Fruit fly (Drosophila melanogaster): ENCODE data around the gene Adi1.
A peak's percentile ranks its signal among the peaks of the same experiment; 100 is the strongest.

Adi1 gene

DNA sequence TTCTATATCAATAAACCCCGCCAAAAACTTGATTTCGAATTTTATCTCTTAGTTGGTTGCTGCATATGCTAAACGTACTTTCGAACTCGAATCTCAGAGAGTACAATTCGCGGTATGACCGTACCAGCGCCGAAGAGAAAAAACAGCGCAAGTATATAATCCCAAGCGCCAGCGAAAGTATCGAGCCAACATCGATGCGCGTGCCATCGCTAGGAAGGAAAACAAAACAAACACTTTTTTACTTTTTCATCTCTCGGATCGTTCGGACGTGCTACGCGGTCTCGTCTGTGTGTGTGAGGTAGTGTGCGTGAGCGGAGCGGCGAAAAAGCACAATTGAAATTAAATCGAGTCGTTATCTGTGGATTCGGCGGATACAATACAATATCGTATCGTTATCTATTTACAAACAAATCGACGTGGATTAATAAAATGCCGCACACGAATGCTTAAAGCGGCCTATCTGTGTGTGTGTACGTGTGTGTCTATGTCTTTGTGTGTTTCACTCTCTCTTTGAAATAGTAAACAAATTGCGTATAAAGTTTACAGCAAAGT is 1.4 kb downstream of the Adi1 start, which contains the start of gene simj (continued):
- TF ChIP-seq CkIIα-i1 (GFP tag; IDR thresholded peaks at IDR 0.05) = no peak
- no peak for TF ChIP-seq CG4404 (GFP tag; IDR thresholded peaks at IDR 0.05)
- peak; percentile 55 for TF ChIP-seq CG11504 (tag; optimal IDR thresholded peaks at IDR 0.05)
- TF ChIP-seq luna (GFP tag; optimal IDR thresholded peaks at IDR 0.05) = peak; percentile 48
- peak; percentile 72 for TF ChIP-seq onecut (GFP tag; IDR thresholded peaks at IDR 0.05)
- no peak for TF ChIP-seq Dip2 (GFP tag; IDR thresholded peaks at IDR 0.05)
- TF ChIP-seq trh (GFP tag; optimal IDR thresholded peaks at IDR 0.05) = no peak
- no peak for TF ChIP-seq Atf-2 (GFP tag; optimal IDR thresholded peaks at IDR 0.05)
- peak; percentile 18 for TF ChIP-seq CG30403 (GFP tag; optimal IDR thresholded peaks at IDR 0.05)
- TF ChIP-seq Hand (GFP tag; optimal IDR thresholded peaks at IDR 0.05) = peak; percentile 3
- peak; percentile 94 for TF ChIP-seq cg (GFP tag; optimal IDR thresholded peaks at IDR 0.05)
- TF ChIP-seq CG9876 (GFP tag; optimal IDR thresholded peaks at IDR 0.05) = peak; percentile 46
- TF ChIP-seq PHDP (tag; optimal IDR thresholded peaks at IDR 0.05) = peak; percentile 34
- TF ChIP-seq Elba2 (GFP tag; optimal IDR thresholded peaks at IDR 0.05) = no peak
- no peak for TF ChIP-seq Mrtf (GFP tag; IDR thresholded peaks at IDR 0.05)
- TF ChIP-seq CoRest (tag; optimal IDR thresholded peaks at IDR 0.05) = peak; percentile 38
- TF ChIP-seq nom (GFP tag; optimal IDR thresholded peaks at IDR 0.05) = peak; percentile 72
- peak; percentile 14 for TF ChIP-seq ftz-f1 (GFP tag; optimal IDR thresholded peaks at IDR 0.05)
- no peak for TF ChIP-seq jigr1 (GFP tag; IDR thresholded peaks at IDR 0.05)
- 0 out of 3 replicates have a peak, but pooled peaks have one; percentile 10 for TF ChIP-seq CG2199 (GFP tag; IDR thresholded peaks at IDR 0.05)
- TF ChIP-seq Xrp1 (GFP tag; IDR thresholded peaks at IDR 0.05) = peak; percentile 39; the same call in 1 of the 2 replicates
- peak; percentile 68 for TF ChIP-seq row (GFP tag; IDR thresholded peaks at IDR 0.05)
- TF ChIP-seq ems (GFP tag; optimal IDR thresholded peaks at IDR 0.05) = no peak
- TF ChIP-seq dysf (GFP tag; IDR thresholded peaks at IDR 0.05) = 0 out of 3 replicates have a peak, but pooled peaks have one; percentile 9
- TF ChIP-seq CG4424 (GFP tag; optimal IDR thresholded peaks at IDR 0.05) = no peak
- no peak for TF ChIP-seq dan (GFP tag; IDR thresholded peaks at IDR 0.05)
- TF ChIP-seq ERR (GFP tag; optimal IDR thresholded peaks at IDR 0.05) = peak; percentile 67
- TF ChIP-seq CG43689 (GFP tag; IDR thresholded peaks at IDR 0.05) = no peak
- peak; percentile 77 for TF ChIP-seq sob (GFP tag; IDR thresholded peaks at IDR 0.05)
- peak; percentile 65 for TF ChIP-seq CG2116 (GFP tag; optimal IDR thresholded peaks at IDR 0.05)
- TF ChIP-seq CG2202 (tag; optimal IDR thresholded peaks at IDR 0.05) = peak; percentile 35
- TF ChIP-seq chif (GFP tag; optimal IDR thresholded peaks at IDR 0.05) = no peak
- TF ChIP-seq Oli (tag; optimal IDR thresholded peaks at IDR 0.05) = no peak
- peak; percentile 81 for TF ChIP-seq ci (GFP tag; IDR thresholded peaks at IDR 0.05)
- no peak for TF ChIP-seq crc (GFP tag; optimal IDR thresholded peaks at IDR 0.05)
- no peak for TF ChIP-seq Hmx (GFP tag; optimal IDR thresholded peaks at IDR 0.05)
- TF ChIP-seq CG11456 (GFP tag; IDR thresholded peaks at IDR 0.05) = no peak
- TF ChIP-seq mld (GFP tag; IDR thresholded peaks at IDR 0.05; ENCODE audit: partially characterized antibody) = peak; percentile 69; the same call in 1 of the 3 replicates
- TF ChIP-seq gcm2 (GFP tag; optimal IDR thresholded peaks at IDR 0.05) = peak; percentile 61
- TF ChIP-seq CG13894 (tag; optimal IDR thresholded peaks at IDR 0.05) = peak; percentile 89
- TF ChIP-seq Ets65A (GFP tag) = no peak
- TF ChIP-seq chinmo (GFP tag; IDR thresholded peaks at IDR 0.05; ENCODE audit: partially characterized antibody) = peak; percentile 96
- TF ChIP-seq CG4707 (GFP tag; optimal IDR thresholded peaks at IDR 0.05) = peak; percentile 63
- TF ChIP-seq CG7786 (GFP tag; optimal IDR thresholded peaks at IDR 0.05) = peak; percentile 48
- TF ChIP-seq klu (GFP tag; IDR thresholded peaks at IDR 0.05) = no peak
- TF ChIP-seq CG10462 (GFP tag; optimal IDR thresholded peaks at IDR 0.05) = no peak
- TF ChIP-seq CG18764 (GFP tag; optimal IDR thresholded peaks at IDR 0.05) = peak; percentile 5
- TF ChIP-seq ranshi (GFP tag; IDR thresholded peaks at IDR 0.05) = peak; percentile 66; the same call in 1 of the 2 replicates
- TF ChIP-seq Doc2 (GFP tag; IDR thresholded peaks at IDR 0.05) = no peak
- no peak for TF ChIP-seq ac (GFP tag; optimal IDR thresholded peaks at IDR 0.05)
- TF ChIP-seq slp2 (GFP tag; optimal IDR thresholded peaks at IDR 0.05) = peak; percentile 4
- peak; percentile 59 for TF ChIP-seq CG6765 (GFP tag; optimal IDR thresholded peaks at IDR 0.05)
